Fruit fly (Drosophila melanogaster): Measurements from ENCODE around the gene IKKepsilon.

Gene IKKepsilon

DNA sequence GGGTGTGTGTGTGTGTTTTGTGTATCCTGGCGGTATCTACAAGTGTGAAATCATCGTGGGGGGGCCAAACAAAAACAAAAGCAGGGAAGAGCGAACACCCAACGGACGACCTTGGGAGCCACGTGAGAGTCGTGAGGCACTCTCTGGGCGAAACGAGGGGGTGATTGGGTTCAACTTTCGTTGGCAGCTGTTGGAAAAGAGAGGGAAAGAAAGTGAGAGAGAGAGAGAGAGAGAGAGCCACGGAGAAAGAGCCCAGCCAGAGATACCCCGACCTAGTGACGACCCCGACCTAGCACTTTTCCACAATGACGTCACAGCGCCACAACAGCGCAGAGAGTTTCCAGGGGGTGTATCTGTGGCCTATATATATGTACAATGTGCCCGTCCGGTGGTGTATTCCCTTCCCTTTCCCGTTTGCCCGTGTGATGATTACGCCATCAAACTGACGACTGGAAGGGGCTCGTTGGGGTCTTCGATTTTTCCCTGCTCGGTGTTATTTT is 30.1 kb downstream of the IKKepsilon start:
- no peak for TF ChIP-seq CG15710 (tag; optimal IDR thresholded peaks at IDR 0.05)
- TF ChIP-seq CG13204 (GFP tag; optimal IDR thresholded peaks at IDR 0.05), result peak; percentile 5

- TF ChIP-seq EcR (GFP tag; optimal IDR thresholded peaks at IDR 0.05) (peak; percentile 55), CG32121 (GFP tag; IDR thresholded peaks at IDR 0.05) (peak; percentile 59; the same call in 1 of the 2 replicates), rn (GFP tag; IDR thresholded peaks at IDR 0.05) (no peak), Ets98B (GFP tag; IDR thresholded peaks at IDR 0.05) (peak; percentile 72; the same call in 1 of the 2 replicates), CG13204 (GFP tag; optimal IDR thresholded peaks at IDR 0.05) (peak; percentile 67), Snoo (tag; optimal IDR thresholded peaks at IDR 0.05) (peak; percentile 16), CG12605 (GFP tag; IDR thresholded peaks at IDR 0.05) (peak; percentile 61), fd96Ca (GFP tag; IDR thresholded peaks at IDR 0.05) (peak; percentile 46; the same call in 1 of the 3 replicates), Pif1A (GFP tag; optimal IDR thresholded peaks at IDR 0.05) (no peak), D1 (tag; optimal IDR thresholded peaks at IDR 0.05) (no peak), CG4496 (GFP tag; IDR thresholded peaks at IDR 0.05) (peak; percentile 79)
These were observed 38.9 kb downstream of the IKKepsilon start, which contains the start of gene Hr38 for dm6 chr2L:20714468-20715404. Hr38 (minus strand) TSS chr2L:20714588.

dm6 chr2L:20716077-20716476 is 40.2 kb downstream of the IKKepsilon start:
- TF ChIP-seq EcR (GFP tag; optimal IDR thresholded peaks at IDR 0.05) (peak; percentile 59), CG17806 (tag; optimal IDR thresholded peaks at IDR 0.05) (peak; percentile 26), CG34367 (tag; optimal IDR thresholded peaks at IDR 0.05) (no peak), Pif1A (GFP tag; optimal IDR thresholded peaks at IDR 0.05) (peak; percentile 67), Pif1B (GFP tag; optimal IDR thresholded peaks at IDR 0.05) (peak; percentile 60), CG10348 (GFP tag; IDR thresholded peaks at IDR 0.05) (no peak), CG8159 (tag; optimal IDR thresholded peaks at IDR 0.05) (peak; percentile 12), CG15710 (tag; optimal IDR thresholded peaks at IDR 0.05) (no peak), CG4496 (GFP tag; IDR thresholded peaks at IDR 0.05) (peak; percentile 83), fd96Ca (GFP tag; IDR thresholded peaks at IDR 0.05) (peak; percentile 46; the same call in 1 of the 3 replicates), CG14655 (GFP tag; optimal IDR thresholded peaks at IDR 0.05) (peak; percentile 75), CG13204 (GFP tag; optimal IDR thresholded peaks at IDR 0.05) (peak; percentile 79), CG8301 (tag; optimal IDR thresholded peaks at IDR 0.05) (peak; percentile 63), gl (tag; optimal IDR thresholded peaks at IDR 0.05) (no peak), rn (GFP tag; IDR thresholded peaks at IDR 0.05) (no peak), Snoo (tag; optimal IDR thresholded peaks at IDR 0.05) (peak; percentile 86), Ets98B (GFP tag; IDR thresholded peaks at IDR 0.05) (peak; percentile 53; the same call in 1 of the 2 replicates), CG32121 (GFP tag; IDR thresholded peaks at IDR 0.05) (peak; percentile 56), CG9948 (tag; optimal IDR thresholded peaks at IDR 0.05) (peak; percentile 1), D1 (tag; optimal IDR thresholded peaks at IDR 0.05) (no peak), CG12605 (GFP tag; IDR thresholded peaks at IDR 0.05) (no peak)

DNA sequence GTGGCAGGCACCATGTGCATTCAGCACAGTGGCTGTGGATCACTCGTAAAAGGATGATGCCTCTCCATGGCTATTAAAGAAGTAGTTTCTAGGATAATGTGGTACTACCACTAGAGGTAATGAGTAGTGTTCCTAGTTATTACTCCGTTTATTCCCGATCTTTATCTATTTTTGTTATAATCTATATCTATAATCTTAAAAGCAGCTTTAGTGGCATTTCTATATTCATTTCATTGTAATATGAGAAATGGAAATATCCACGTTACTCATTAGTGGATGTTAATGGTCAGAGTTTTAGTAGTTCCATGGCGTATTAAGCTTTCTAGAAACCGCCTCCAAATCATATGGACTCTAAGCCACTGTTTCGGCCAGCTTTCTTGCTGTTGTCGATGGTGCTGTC is 40.9 kb downstream of the IKKepsilon start:
- TF ChIP-seq CG9948 (tag; optimal IDR thresholded peaks at IDR 0.05) (no peak), Pif1B (GFP tag; optimal IDR thresholded peaks at IDR 0.05) (no peak), CG14655 (GFP tag; optimal IDR thresholded peaks at IDR 0.05) (peak; percentile 33), CG32121 (GFP tag; IDR thresholded peaks at IDR 0.05) (0 out of 2 replicates have a peak, but pooled peaks have one; percentile 24), CG8159 (tag; optimal IDR thresholded peaks at IDR 0.05) (peak; percentile 26), CG8301 (tag; optimal IDR thresholded peaks at IDR 0.05) (peak; percentile 52), CG12605 (GFP tag; IDR thresholded peaks at IDR 0.05) (no peak)

DNA sequence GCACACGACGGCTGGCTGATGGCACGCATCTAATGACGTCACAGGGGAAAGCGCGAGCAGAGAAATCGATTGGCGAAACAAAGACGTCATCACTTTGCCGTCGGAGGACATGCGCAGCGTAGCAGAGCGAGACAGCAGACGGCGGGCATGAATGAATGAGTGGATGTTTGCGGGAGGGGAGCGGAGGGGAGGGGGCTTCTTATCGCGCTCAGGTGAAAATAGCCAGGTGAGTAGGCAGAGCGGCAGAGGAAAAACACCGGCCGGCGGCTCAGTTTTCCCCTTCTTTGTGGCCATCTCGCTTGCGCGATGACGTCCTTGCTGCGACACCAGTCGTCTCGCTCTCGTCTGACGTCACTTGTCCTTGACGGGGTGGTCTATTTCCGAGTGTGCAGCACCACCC is 44.2 kb downstream of the IKKepsilon start:
- no peak for TF ChIP-seq CG17806 (tag; optimal IDR thresholded peaks at IDR 0.05)
- no peak for TF ChIP-seq CG4496 (GFP tag; IDR thresholded peaks at IDR 0.05)
- no peak for TF ChIP-seq gl (tag; optimal IDR thresholded peaks at IDR 0.05)
- TF ChIP-seq D1 (tag; optimal IDR thresholded peaks at IDR 0.05), result no peak
- no peak for TF ChIP-seq fd96Ca (GFP tag; IDR thresholded peaks at IDR 0.05)
- no peak for TF ChIP-seq CG8159 (tag; optimal IDR thresholded peaks at IDR 0.05)
- no peak for TF ChIP-seq CG9948 (tag; optimal IDR thresholded peaks at IDR 0.05)
- no peak for TF ChIP-seq CG15710 (tag; optimal IDR thresholded peaks at IDR 0.05)
- TF ChIP-seq CG12605 (GFP tag; IDR thresholded peaks at IDR 0.05), result no peak
- no peak for TF ChIP-seq EcR (GFP tag; optimal IDR thresholded peaks at IDR 0.05)
- no peak for TF ChIP-seq Pif1A (GFP tag; optimal IDR thresholded peaks at IDR 0.05)
- no peak for TF ChIP-seq CG10348 (GFP tag; IDR thresholded peaks at IDR 0.05)
- no peak for TF ChIP-seq Ets98B (GFP tag; IDR thresholded peaks at IDR 0.05)
- TF ChIP-seq CG32121 (GFP tag; IDR thresholded peaks at IDR 0.05), result no peak
- TF ChIP-seq CG8301 (tag; optimal IDR thresholded peaks at IDR 0.05), result no peak
- no peak for TF ChIP-seq CG14655 (GFP tag; optimal IDR thresholded peaks at IDR 0.05)

dm6 chr2L:20721456-20721855 is 45.6 kb downstream of the IKKepsilon start:
- TF ChIP-seq CG10348 (GFP tag; IDR thresholded peaks at IDR 0.05), result 0 out of 2 replicates have a peak, but pooled peaks have one; percentile 35
- peak; percentile 48 for TF ChIP-seq CG8159 (tag; optimal IDR thresholded peaks at IDR 0.05)
- no peak for TF ChIP-seq D1 (tag; optimal IDR thresholded peaks at IDR 0.05)
- TF ChIP-seq CG12605 (GFP tag; IDR thresholded peaks at IDR 0.05), result peak; percentile 80
- TF ChIP-seq EcR (GFP tag; optimal IDR thresholded peaks at IDR 0.05), result no peak
- TF ChIP-seq CG9948 (tag; optimal IDR thresholded peaks at IDR 0.05), result peak; percentile 65
- peak; percentile 69 for TF ChIP-seq Pif1B (GFP tag; optimal IDR thresholded peaks at IDR 0.05)
- peak; percentile 49; the same call in 1 of the 2 replicates for TF ChIP-seq rn (GFP tag; IDR thresholded peaks at IDR 0.05)
- TF ChIP-seq Ets98B (GFP tag; IDR thresholded peaks at IDR 0.05), result peak; percentile 84
- no peak for TF ChIP-seq Snoo (tag; optimal IDR thresholded peaks at IDR 0.05)
- TF ChIP-seq CG14655 (GFP tag; optimal IDR thresholded peaks at IDR 0.05), result peak; percentile 88
- TF ChIP-seq CG8301 (tag; optimal IDR thresholded peaks at IDR 0.05), result peak; percentile 91
- peak; percentile 81 for TF ChIP-seq CG32121 (GFP tag; IDR thresholded peaks at IDR 0.05)
- TF ChIP-seq Pif1A (GFP tag; optimal IDR thresholded peaks at IDR 0.05), result peak; percentile 66
- no peak for TF ChIP-seq CG13204 (GFP tag; optimal IDR thresholded peaks at IDR 0.05)
- peak; percentile 47 for TF ChIP-seq CG34367 (tag; optimal IDR thresholded peaks at IDR 0.05)
- no peak for TF ChIP-seq CG17806 (tag; optimal IDR thresholded peaks at IDR 0.05)
- TF ChIP-seq fd96Ca (GFP tag; IDR thresholded peaks at IDR 0.05), result peak; percentile 80
- peak; percentile 85 for TF ChIP-seq CG4496 (GFP tag; IDR thresholded peaks at IDR 0.05)
- no peak for TF ChIP-seq CG15710 (tag; optimal IDR thresholded peaks at IDR 0.05)
- TF ChIP-seq gl (tag; optimal IDR thresholded peaks at IDR 0.05), result no peak
